Fruit fly (Drosophila melanogaster) whole organism, embryonic: ENCODE data around the gene Bacc.

Source experiments
- Atf-2 ChIP-seq: fragments of 200-800 bp; sonication (Bioruptor generic); optimal IDR thresholded peaks from 2 replicates; lab custom pipeline; 2016; ENCODE audit warnings: missing biosample characterization, missing genetic modification characterization
- CG1602 ChIP-seq: fragments of 200-800 bp; sonication (Bioruptor generic); optimal IDR thresholded peaks from 3 replicates; lab custom pipeline; 2016; ENCODE audit warnings: missing biosample characterization, missing genetic modification characterization
- E2f2 ChIP-seq: fragments of 200-800 bp; sonication (Bioruptor generic); IDR thresholded peaks from 2 replicates; pipeline ENCODE4 v1.3.6; 2022; ENCODE audit warnings: missing biosample characterization, missing genetic modification characterization
- NC2β ChIP-seq: fragments of 200-800 bp; sonication (Bioruptor generic); optimal IDR thresholded peaks from 2 replicates; lab custom pipeline; 2016; ENCODE audit warnings: missing biosample characterization, missing genetic modification characterization
- Poxn ChIP-seq: fragments of 200-800 bp; sonication (Bioruptor generic); IDR thresholded peaks from 2 replicates; pipeline ENCODE4 v1.3.6; 2022; ENCODE audit warnings: missing biosample characterization, missing genetic modification characterization
- YL-1 ChIP-seq: fragments of 200-800 bp; sonication (Bioruptor generic); optimal IDR thresholded peaks from 3 replicates; lab custom pipeline; 2017; ENCODE audit warnings: missing biosample characterization, mild to moderate bottlenecking, missing genetic modification characterization
- bcd ChIP-seq: fragments of 200-800 bp; sonication (Bioruptor generic); optimal IDR thresholded peaks from 2 replicates; lab custom pipeline; 2017; ENCODE audit warnings: missing biosample characterization, mild to moderate bottlenecking, missing genetic modification characterization
- btn ChIP-seq: fragments of 200-800 bp; sonication (Bioruptor generic); optimal IDR thresholded peaks from 2 replicates; lab custom pipeline; 2016; ENCODE audit warnings: missing biosample characterization, missing genetic modification characterization
- fd3F ChIP-seq: fragments of 200-800 bp; sonication (Bioruptor generic); optimal IDR thresholded peaks from 2 replicates; lab custom pipeline; 2018; ENCODE audit warnings: missing biosample characterization, mild to moderate bottlenecking, missing genetic modification characterization, moderate library complexity
- gcm ChIP-seq: fragments of 200-800 bp; sonication (Bioruptor generic); optimal IDR thresholded peaks from 2 replicates; lab custom pipeline; 2019; ENCODE audit warnings: missing biosample characterization, mild to moderate bottlenecking, missing genetic modification characterization, moderate library complexity
- insv ChIP-seq, 2 experiments: fragments of 200-800 bp; sonication (Bioruptor generic); optimal IDR thresholded peaks; 3 replicates each; lab custom pipeline; 2016 to 2018; ENCODE audit warnings: missing biosample characterization in 2 of 2, missing genetic modification characterization in 2 of 2
- mld ChIP-seq: fragments of 200-800 bp; sonication (Bioruptor generic); IDR thresholded peaks from 3 replicates; pipeline ENCODE4 v1.3.6; 2022; ENCODE audit warnings: missing biosample characterization, missing genetic modification characterization; ENCODE audit not compliant: partially characterized antibody
- scrt ChIP-seq: fragments of 200-800 bp; sonication (Bioruptor generic); optimal IDR thresholded peaks from 2 replicates; lab custom pipeline; 2018; ENCODE audit warnings: missing biosample characterization, mild to moderate bottlenecking, missing genetic modification characterization, moderate library complexity
- stc ChIP-seq: fragments of 200-800 bp; sonication (Bioruptor generic); IDR thresholded peaks from 2 replicates; pipeline ENCODE4 v1.3.6; 2022; ENCODE audit warnings: missing biosample characterization, missing genetic modification characterization

- TF ChIP-seq insv (GFP tag; optimal IDR thresholded peaks at IDR 0.05; lab: Kevin White, UChicago) (no peak), mld (no peak), E2f2 (GFP tag; lab: Robert Waterston, UW) (no peak), scrt (GFP tag; lab: Kevin White, UChicago) (no peak), CG1602 (GFP tag; lab: Kevin White, UChicago) (no peak), stc (no peak), Poxn (GFP tag; lab: Robert Waterston, UW) (no peak), gcm (GFP tag; lab: Kevin White, UChicago) (no peak), btn (GFP tag; lab: Kevin White, UChicago) (no peak), NC2β (GFP tag; lab: Kevin White, UChicago) (no peak), YL-1 (GFP tag; lab: Kevin White, UChicago) (no peak), fd3F (GFP tag; lab: Kevin White, UChicago) (no peak), Atf-2 (no peak), bcd (GFP tag; lab: Kevin White, UChicago) (no peak)
Observed at dm6 chr2L:2753789-2754436, 1.7 kb downstream of the Bacc start.
